Fruit fly (Drosophila melanogaster) whole organism, embryonic: Measurements from ENCODE around the gene CG13029.

Source experiments
- ATbp ChIP-seq: fragments of 200-800 bp; sonication (Bioruptor generic); optimal IDR thresholded peaks from 2 replicates; lab custom pipeline; 2017; ENCODE audit warnings: missing biosample characterization, mild to moderate bottlenecking, missing genetic modification characterization, missing genetic modification reagents
- BtbVII ChIP-seq: fragments of 200-800 bp; sonication (Bioruptor generic); optimal IDR thresholded peaks from 3 replicates; lab custom pipeline; 2017; ENCODE audit warnings: missing biosample characterization, mild to moderate bottlenecking, missing genetic modification characterization
- C15 ChIP-seq: fragments of 200-800 bp; sonication (Bioruptor generic); IDR thresholded peaks from 3 replicates; pipeline ENCODE4 v1.3.6; 2022; ENCODE audit warnings: missing biosample characterization, missing genetic modification characterization
- CG1024 ChIP-seq: fragments of 200-800 bp; sonication (Bioruptor generic); IDR thresholded peaks from 2 replicates; pipeline ENCODE4 v1.3.6; 2022; ENCODE audit warnings: missing biosample characterization, missing genetic modification characterization
- CG11093 ChIP-seq: fragments of 200-800 bp; sonication (Bioruptor generic); IDR thresholded peaks from 3 replicates; pipeline ENCODE4 v1.3.6; 2022; ENCODE audit warnings: missing biosample characterization, missing genetic modification characterization
- CG11247 ChIP-seq: fragments of 200-800 bp; sonication (Bioruptor generic); IDR thresholded peaks from 2 replicates; pipeline ENCODE4 v1.3.6; 2022; ENCODE audit warnings: missing biosample characterization, missing genetic modification characterization
- CG11398 ChIP-seq: fragments of 200-800 bp; sonication (Bioruptor generic); optimal IDR thresholded peaks from 2 replicates; lab custom pipeline; 2016; ENCODE audit warnings: missing biosample characterization, missing genetic modification characterization
- CG11456 ChIP-seq: fragments of 200-800 bp; sonication (Bioruptor generic); IDR thresholded peaks from 3 replicates; pipeline ENCODE4 v1.3.6; 2022; ENCODE audit warnings: missing biosample characterization, missing genetic modification characterization
- CG11723 ChIP-seq: fragments of 200-800 bp; sonication (Bioruptor generic); optimal IDR thresholded peaks from 2 replicates; lab custom pipeline; 2017; ENCODE audit warnings: missing biosample characterization, mild to moderate bottlenecking, missing genetic modification characterization
- CG12744 ChIP-seq: fragments of 200-800 bp; sonication (Bioruptor generic); optimal IDR thresholded peaks from 2 replicates; lab custom pipeline; 2016; ENCODE audit warnings: missing biosample characterization, missing genetic modification characterization
- CG14667 ChIP-seq: fragments of 200-800 bp; sonication (Bioruptor generic); IDR thresholded peaks from 2 replicates; pipeline ENCODE4 v1.3.6; 2022; ENCODE audit warnings: missing biosample characterization, missing genetic modification characterization
- CG15696 ChIP-seq: fragments of 200-800 bp; sonication (Bioruptor generic); optimal IDR thresholded peaks from 2 replicates; lab custom pipeline; 2019; ENCODE audit warnings: missing biosample characterization, mild to moderate bottlenecking, missing genetic modification characterization, moderate library complexity
- CG1647 ChIP-seq: fragments of 200-800 bp; sonication (Bioruptor generic); optimal IDR thresholded peaks from 3 replicates; lab custom pipeline; 2016; ENCODE audit warnings: missing biosample characterization, missing genetic modification characterization
- CG32767 ChIP-seq: fragments of 200-800 bp; sonication (Bioruptor generic); IDR thresholded peaks from 2 replicates; pipeline ENCODE4 v1.3.6; 2022; ENCODE audit warnings: missing biosample characterization, missing genetic modification characterization
- CG33213 ChIP-seq: fragments of 200-800 bp; sonication (Bioruptor generic); optimal IDR thresholded peaks from 3 replicates; lab custom pipeline; 2016; ENCODE audit warnings: missing biosample characterization, missing genetic modification characterization
- CG34224 ChIP-seq: fragments of 200-800 bp; sonication (Bioruptor generic); IDR thresholded peaks from 3 replicates; pipeline ENCODE4 v1.3.6; 2022; ENCODE audit warnings: missing biosample characterization, missing genetic modification characterization; ENCODE audit not compliant: partially characterized antibody
- CG4854 ChIP-seq: fragments of 200-800 bp; sonication (Bioruptor generic); optimal IDR thresholded peaks from 2 replicates; lab custom pipeline; 2016; ENCODE audit warnings: missing biosample characterization, missing genetic modification characterization, inconsistent platforms
- CG7357 ChIP-seq: fragments of 200-800 bp; sonication (Bioruptor generic); IDR thresholded peaks from 3 replicates; pipeline ENCODE4 v1.3.6; 2022; ENCODE audit warnings: missing biosample characterization, missing genetic modification characterization
- CG7987 ChIP-seq: fragments of 200-800 bp; sonication (Bioruptor generic); optimal IDR thresholded peaks from 2 replicates; lab custom pipeline; 2018; ENCODE audit warnings: missing biosample characterization, mild to moderate bottlenecking, missing genetic modification characterization, moderate library complexity
- CG8290 ChIP-seq, 3 experiments: fragments of 200-800 bp; sonication (Bioruptor generic); optimal IDR thresholded peaks; 2 replicates each; lab custom pipeline; 2016 to 2019; ENCODE audit warnings: missing biosample characterization in 3 of 3, missing genetic modification characterization in 3 of 3, mild to moderate bottlenecking in 2 of 3, moderate library complexity in 1 of 3
- CTCF ChIP-seq: fragments of 200-800 bp; sonication (Bioruptor generic); optimal IDR thresholded peaks from 2 replicates; lab custom pipeline; 2017; ENCODE audit warnings: missing biosample characterization, mild to moderate bottlenecking, missing genetic modification characterization, moderate library complexity
- Deaf1 ChIP-seq: fragments of 200-800 bp; optimal IDR thresholded peaks from 3 replicates; lab custom pipeline; 2019; ENCODE audit warnings: missing biosample characterization, mild to moderate bottlenecking, missing genetic modification characterization, moderate library complexity
- Dek ChIP-seq: fragments of 200-800 bp; sonication (Bioruptor generic); optimal IDR thresholded peaks from 3 replicates; lab custom pipeline; 2019; ENCODE audit warnings: missing biosample characterization, mild to moderate bottlenecking, missing genetic modification characterization, moderate library complexity
- Dp ChIP-seq: fragments of 200-800 bp; sonication (Bioruptor generic); optimal IDR thresholded peaks from 2 replicates; lab custom pipeline; 2018; ENCODE audit warnings: missing biosample characterization, mild to moderate bottlenecking, missing genetic modification characterization, moderate library complexity
- ERR ChIP-seq: fragments of 200-800 bp; sonication (Bioruptor generic); optimal IDR thresholded peaks from 2 replicates; lab custom pipeline; 2016; ENCODE audit warnings: missing biosample characterization, missing genetic modification characterization
- GATAe ChIP-seq: fragments of 200-800 bp; sonication (Bioruptor generic); conservative IDR thresholded peaks from 2 replicates; pipeline ENCODE4 v1.3.6; 2022; ENCODE audit warnings: missing biosample characterization, missing genetic modification characterization
- Hmr ChIP-seq: fragments of 200-800 bp; sonication (Bioruptor generic); optimal IDR thresholded peaks from 3 replicates; lab custom pipeline; 2017; ENCODE audit warnings: mild to moderate bottlenecking, missing biosample characterization, missing genetic modification reagents, missing genetic modification characterization
- Hmx ChIP-seq: fragments of 200-800 bp; sonication (Bioruptor generic); optimal IDR thresholded peaks from 2 replicates; lab custom pipeline; 2016; ENCODE audit warnings: missing biosample characterization, missing genetic modification characterization
- Hr51 ChIP-seq, 2 experiments: fragments of 200-800 bp; sonication (Bioruptor generic); optimal IDR thresholded peaks; 2 replicates in 1 of 2; 3 replicates in 1 of 2; lab custom pipeline; 2016 to 2018; ENCODE audit warnings: missing biosample characterization in 2 of 2, missing genetic modification characterization in 2 of 2, mild to moderate bottlenecking in 1 of 2, moderate library complexity in 1 of 2
- Myb ChIP-seq: fragments of 200-800 bp; sonication (Bioruptor generic); optimal IDR thresholded peaks from 2 replicates; lab custom pipeline; 2016; ENCODE audit warnings: missing biosample characterization, missing genetic modification characterization
- Sox100B ChIP-seq: fragments of 200-800 bp; sonication (Bioruptor generic); optimal IDR thresholded peaks from 3 replicates; lab custom pipeline; 2018; ENCODE audit warnings: missing biosample characterization, mild to moderate bottlenecking, missing genetic modification characterization
- Vsx1 ChIP-seq: fragments of 200-800 bp; sonication (Bioruptor generic); optimal IDR thresholded peaks from 2 replicates; lab custom pipeline; 2017; ENCODE audit warnings: missing biosample characterization, mild to moderate bottlenecking, missing genetic modification characterization, missing genetic modification reagents
- amos ChIP-seq: fragments of 200-800 bp; sonication (Bioruptor generic); IDR thresholded peaks from 2 replicates; pipeline ENCODE4 v1.3.6; 2022; ENCODE audit warnings: missing biosample characterization, missing genetic modification characterization; ENCODE audit not compliant: partially characterized antibody
- ap ChIP-seq: fragments of 200-800 bp; sonication (Bioruptor generic); IDR thresholded peaks from 2 replicates; pipeline ENCODE4 v1.3.6; 2022; ENCODE audit warnings: missing biosample characterization, missing genetic modification characterization
- dimm ChIP-seq: fragments of 200-800 bp; sonication (Bioruptor generic); IDR thresholded peaks from 2 replicates; pipeline ENCODE4 v1.3.6; 2022; ENCODE audit warnings: missing biosample characterization, missing genetic modification characterization
- dm ChIP-seq: fragments of 200-800 bp; sonication (Bioruptor generic); optimal IDR thresholded peaks from 3 replicates; lab custom pipeline; 2016; ENCODE audit warnings: missing biosample characterization, missing genetic modification characterization
- fd64A ChIP-seq: fragments of 200-800 bp; sonication (Bioruptor generic); optimal IDR thresholded peaks from 3 replicates; lab custom pipeline; 2018; ENCODE audit warnings: missing biosample characterization, mild to moderate bottlenecking, missing genetic modification characterization
- gce ChIP-seq: fragments of 200-800 bp; sonication (Bioruptor generic); IDR thresholded peaks from 3 replicates; pipeline ENCODE4 v1.3.6; 2022; ENCODE audit warnings: missing biosample characterization, missing genetic modification characterization
- gfzf ChIP-seq: fragments of 200-800 bp; sonication (Bioruptor generic); optimal IDR thresholded peaks from 2 replicates; lab custom pipeline; 2016; ENCODE audit warnings: missing biosample characterization, mild to moderate bottlenecking, missing genetic modification characterization, moderate library complexity
- inv ChIP-seq: fragments of 200-800 bp; sonication (Bioruptor generic); IDR thresholded peaks from 2 replicates; pipeline ENCODE4 v1.3.6; 2022; ENCODE audit warnings: missing biosample characterization, missing genetic modification characterization; ENCODE audit not compliant: partially characterized antibody
- p53 ChIP-seq: fragments of 200-800 bp; sonication (Bioruptor generic); optimal IDR thresholded peaks from 2 replicates; lab custom pipeline; 2016; ENCODE audit warnings: missing biosample characterization, missing genetic modification characterization
- pzg ChIP-seq: fragments of 200-800 bp; sonication (Bioruptor generic); optimal IDR thresholded peaks from 3 replicates; lab custom pipeline; 2018; ENCODE audit warnings: missing biosample characterization, mild to moderate bottlenecking, missing genetic modification characterization, moderate library complexity
- rib ChIP-seq: fragments of 200-800 bp; sonication (Bioruptor generic); IDR thresholded peaks from 2 replicates; pipeline ENCODE4 v1.3.6; 2022; ENCODE audit warnings: missing biosample characterization, missing genetic modification characterization
- row ChIP-seq: fragments of 200-800 bp; sonication (Bioruptor generic); IDR thresholded peaks from 3 replicates; pipeline ENCODE4 v1.3.6; 2022; ENCODE audit warnings: missing biosample characterization, missing genetic modification characterization
- salm ChIP-seq: fragments of 200-800 bp; sonication (Bioruptor generic); optimal IDR thresholded peaks from 2 replicates; lab custom pipeline; 2018; ENCODE audit warnings: missing biosample characterization, mild to moderate bottlenecking, missing genetic modification characterization
- sr ChIP-seq: fragments of 200-800 bp; sonication (Bioruptor generic); IDR thresholded peaks from 3 replicates; pipeline ENCODE4 v1.3.6; 2022; ENCODE audit warnings: missing biosample characterization, missing genetic modification characterization
- tap ChIP-seq: fragments of 200-800 bp; optimal IDR thresholded peaks from 3 replicates; lab custom pipeline; 2019; ENCODE audit warnings: missing biosample characterization, mild to moderate bottlenecking, missing genetic modification characterization, moderate library complexity
- tna ChIP-seq: fragments of 200-800 bp; sonication (Bioruptor generic); IDR thresholded peaks from 2 replicates; pipeline ENCODE4 v1.3.6; 2022; ENCODE audit warnings: missing biosample characterization, missing genetic modification characterization; ENCODE audit not compliant: partially characterized antibody
- tup ChIP-seq: fragments of 200-800 bp; sonication (Bioruptor generic); optimal IDR thresholded peaks from 2 replicates; lab custom pipeline; 2016; ENCODE audit warnings: missing biosample characterization, mild to moderate bottlenecking, missing genetic modification characterization, moderate library complexity
- twi ChIP-seq: fragments of 200-800 bp; optimal IDR thresholded peaks from 2 replicates; lab custom pipeline; 2019; ENCODE audit warnings: missing biosample characterization, mild to moderate bottlenecking, missing genetic modification characterization, moderate library complexity

Gene CG13029

DNA sequence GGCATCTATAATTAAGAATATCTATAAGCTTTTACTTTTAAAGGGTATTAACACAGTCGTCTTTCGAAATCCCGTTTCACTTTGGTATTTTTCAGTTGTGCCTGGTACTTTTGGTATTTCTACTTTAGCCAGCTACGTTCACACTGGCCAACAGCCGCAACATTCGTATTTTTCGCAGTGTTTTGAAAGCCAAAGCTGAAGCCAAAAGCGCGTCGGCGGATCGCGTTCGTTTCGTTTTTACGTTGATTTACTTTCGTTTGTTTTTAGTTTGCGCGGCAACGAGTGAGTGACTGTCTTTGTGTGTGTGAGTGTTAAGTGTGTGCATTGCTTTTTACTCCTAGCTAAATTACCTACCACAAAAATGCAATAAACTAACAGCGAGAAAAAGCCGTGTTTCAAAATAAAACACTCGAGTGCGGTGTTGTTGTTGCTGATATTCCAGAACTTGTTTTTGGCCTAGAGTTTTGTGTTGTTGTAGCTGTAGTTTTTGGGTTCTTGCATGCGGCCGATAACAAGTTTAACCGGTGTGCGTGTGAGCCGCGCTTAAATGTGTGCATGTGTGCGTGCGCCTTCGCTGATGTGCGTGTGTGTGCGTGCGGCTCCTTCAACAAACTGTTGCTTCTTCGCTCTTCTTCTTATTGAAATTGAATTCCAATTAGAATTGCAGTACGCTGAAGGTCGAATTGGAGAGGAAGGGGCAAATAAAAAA lies 4.9 kb downstream of the CG13029 start, which contains the start of gene Lmpt (continued):
- TF ChIP-seq salm (tag; lab: Kevin White, UChicago), result no peak
- no peak for TF ChIP-seq CG11723 (GFP tag; lab: Kevin White, UChicago)
- TF ChIP-seq CG12744, result no peak
- 0 out of 2 replicates have a peak, but pooled peaks have one; percentile 14 for TF ChIP-seq inv (GFP tag; lab: Robert Waterston, UW)
- no peak for TF ChIP-seq twi (tag; lab: Kevin White, UChicago)
- TF ChIP-seq row (GFP tag; lab: Robert Waterston, UW), result peak; percentile 87
- no peak for TF ChIP-seq CG34224
- TF ChIP-seq fd64A (GFP tag; lab: Kevin White, UChicago), result no peak
- peak; percentile 73 for TF ChIP-seq pzg (GFP tag; lab: Kevin White, UChicago)
- no peak for TF ChIP-seq rib
- peak; percentile 46 for TF ChIP-seq Deaf1
- TF ChIP-seq Hmx (GFP tag; lab: Kevin White, UChicago), result no peak
- peak; percentile 39 for TF ChIP-seq Dek
- TF ChIP-seq ap (GFP tag; lab: Robert Waterston, UW), result no peak
- no peak for TF ChIP-seq CTCF (GFP tag; lab: Kevin White, UChicago)
- TF ChIP-seq CG11398 (GFP tag; lab: Kevin White, UChicago), result no peak
- TF ChIP-seq CG33213 (GFP tag; lab: Kevin White, UChicago), result no peak
- TF ChIP-seq ERR (GFP tag; lab: Kevin White, UChicago), result no peak
- no peak for TF ChIP-seq C15 (GFP tag; lab: Robert Waterston, UW)
- TF ChIP-seq gfzf (GFP tag; lab: Kevin White, UChicago), result peak; percentile 89
- TF ChIP-seq tap (tag; lab: Kevin White, UChicago), result no peak
- TF ChIP-seq Vsx1 (GFP tag; lab: Kevin White, UChicago), result no peak
- TF ChIP-seq Sox100B (GFP tag; lab: Kevin White, UChicago), result no peak
- TF ChIP-seq Hr51 (GFP tag; optimal IDR thresholded peaks at IDR 0.05; lab: Kevin White, UChicago), result no peak
- no peak for TF ChIP-seq CG1024
- no peak for TF ChIP-seq tna (GFP tag; lab: Robert Waterston, UW)
- no peak for TF ChIP-seq CG15696 (tag; lab: Kevin White, UChicago)
- TF ChIP-seq gce (GFP tag; lab: Robert Waterston, UW), result no peak
- peak; percentile 7 for TF ChIP-seq CG8290 (GFP tag; optimal IDR thresholded peaks at IDR 0.05; lab: Kevin White, UChicago)
- TF ChIP-seq CG8290 (tag; optimal IDR thresholded peaks at IDR 0.05; lab: Kevin White, UChicago), result peak in 1 of 2 experiments; percentile 49
- TF ChIP-seq CG1647 (GFP tag; lab: Kevin White, UChicago), result no peak
- TF ChIP-seq CG11247 (GFP tag; lab: Robert Waterston, UW), result no peak
- peak; percentile 92 for TF ChIP-seq Myb (GFP tag; lab: Kevin White, UChicago)
- no peak; the same call in 1 of the 2 replicates for TF ChIP-seq amos
- TF ChIP-seq CG11456 (GFP tag; lab: Robert Waterston, UW), result no peak
- TF ChIP-seq GATAe (GFP tag; lab: Robert Waterston, UW), result no peak
- TF ChIP-seq Hmr, result peak; percentile 7
- no peak for TF ChIP-seq sr (GFP tag; lab: Robert Waterston, UW)
- TF ChIP-seq Dp (GFP tag; lab: Kevin White, UChicago), result peak; percentile 75
- TF ChIP-seq CG14667 (GFP tag; lab: Robert Waterston, UW), result no peak
- TF ChIP-seq ATbp, result no peak
- TF ChIP-seq tup (GFP tag; lab: Kevin White, UChicago), result no peak
- no peak for TF ChIP-seq BtbVII
- no peak for TF ChIP-seq CG11093
- TF ChIP-seq dimm (GFP tag; lab: Robert Waterston, UW), result no peak
- no peak for TF ChIP-seq CG4854
- no peak for TF ChIP-seq dm (GFP tag; lab: Kevin White, UChicago)
- TF ChIP-seq p53 (GFP tag; lab: Kevin White, UChicago), result no peak
- TF ChIP-seq CG32767, result no peak
- TF ChIP-seq CG7987 (GFP tag; lab: Kevin White, UChicago), result no peak
- TF ChIP-seq CG7357, result no peak
